Worm (Caenorhabditis elegans): Measurements from ENCODE around the gene F59F5.3.
A peak's percentile ranks its signal among the peaks of the same experiment; 100 is the strongest.

Gene F59F5.3

DNA sequence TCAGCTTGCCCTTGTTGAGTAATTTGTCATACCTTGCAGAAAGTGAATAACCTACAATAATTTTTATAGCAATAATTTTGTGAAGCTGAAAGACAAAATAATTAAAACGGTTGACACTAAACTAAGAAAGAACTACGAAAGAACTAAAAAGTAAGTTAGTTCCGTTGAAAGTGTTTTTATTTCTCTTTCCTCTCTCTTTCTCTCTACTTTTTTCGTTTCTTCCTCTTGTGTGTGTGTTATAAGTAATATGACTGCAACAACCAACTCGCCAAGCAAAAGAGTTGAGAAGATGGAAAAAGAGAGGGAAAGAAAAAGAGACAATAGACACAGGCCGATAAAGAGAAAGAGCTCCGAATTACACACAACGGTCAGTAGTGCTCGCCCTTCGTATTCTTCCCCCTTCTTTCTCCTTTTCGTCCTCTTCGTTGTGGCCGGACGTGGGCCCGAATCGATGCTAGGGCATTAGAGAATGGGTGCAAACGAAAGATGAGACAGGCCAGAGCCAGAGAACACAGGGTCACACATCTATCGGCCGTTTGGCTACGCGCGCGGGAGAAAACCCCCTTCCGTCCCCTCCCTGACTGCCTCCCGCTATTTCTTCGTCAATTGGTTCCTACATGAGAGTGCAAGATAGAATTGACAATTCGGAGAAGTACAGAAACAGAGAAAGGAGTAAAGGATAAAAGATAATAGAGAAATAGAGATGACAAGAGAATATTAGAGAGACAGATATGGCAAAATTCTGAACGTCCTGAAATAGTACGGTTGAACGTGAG, 13.2 kb upstream of the F59F5.3 start, which contains the start of gene syd-2 (continued):
- peak; percentile 93 for TF ChIP-seq ceh-34 (tag; optimal IDR thresholded peaks at IDR 0.05)
- TF ChIP-seq ref-2 (tag; optimal IDR thresholded peaks at IDR 0.05): peak; percentile 93
- no peak for TF ChIP-seq npax-4 (tag; optimal IDR thresholded peaks at IDR 0.05)
- TF ChIP-seq ceh-2 (tag; optimal IDR thresholded peaks at IDR 0.05): peak; percentile 68
- no peak for TF ChIP-seq pqm-1 (tag; optimal IDR thresholded peaks at IDR 0.05)
- TF ChIP-seq lin-11 (tag; optimal IDR thresholded peaks at IDR 0.05): no peak
- peak; percentile 90 for TF ChIP-seq ceh-31 (tag; optimal IDR thresholded peaks at IDR 0.05)
- TF ChIP-seq ceh-48 (tag; optimal IDR thresholded peaks at IDR 0.05): peak; percentile 73
- no peak for TF ChIP-seq nhr-11 (tag; optimal IDR thresholded peaks at IDR 0.05)
- no peak for TF ChIP-seq che-1 (tag; optimal IDR thresholded peaks at IDR 0.05)
- peak; percentile 46 for TF ChIP-seq sox-4 (tag; optimal IDR thresholded peaks at IDR 0.05)
- peak; percentile 45 for TF ChIP-seq madf-2 (tag; optimal IDR thresholded peaks at IDR 0.05)
- TF ChIP-seq odd-2 (tag; optimal IDR thresholded peaks at IDR 0.05): no peak
- TF ChIP-seq ceh-30 (tag; optimal IDR thresholded peaks at IDR 0.05): no peak
- TF ChIP-seq F13H6.1 (tag; optimal IDR thresholded peaks at IDR 0.05): peak; percentile 64
- no peak for TF ChIP-seq pax-1 (tag; optimal IDR thresholded peaks at IDR 0.05)
- peak; percentile 34 for TF ChIP-seq sox-2 (GFP tag; IDR thresholded peaks at IDR 0.05)
- TF ChIP-seq hlh-8 (tag; optimal IDR thresholded peaks at IDR 0.05): peak; percentile 33

DNA sequence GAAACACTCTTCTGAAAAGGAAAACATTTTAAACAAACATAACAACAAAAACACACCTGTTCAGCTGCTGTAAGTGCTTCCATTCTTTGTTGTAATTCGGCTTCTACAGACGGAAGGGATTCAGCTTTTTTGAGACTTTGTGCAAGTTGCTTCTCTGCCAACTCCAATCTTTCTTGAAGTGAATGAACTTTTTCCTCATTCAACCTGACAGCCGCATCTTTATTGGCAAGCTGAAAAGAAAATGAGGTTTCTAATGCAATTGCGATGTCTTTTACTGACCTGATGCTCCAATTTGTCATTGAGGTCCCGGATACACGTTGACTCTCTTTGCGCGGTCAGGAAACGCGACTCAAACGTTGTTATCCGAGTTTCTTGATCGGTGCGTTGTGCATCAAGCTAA, 10.8 kb upstream of the F59F5.3 start:
- TF ChIP-seq elt-4 (tag; optimal IDR thresholded peaks at IDR 0.05) (no peak), elt-2 (tag; optimal IDR thresholded peaks at IDR 0.05) (no peak), dve-1 (tag; optimal IDR thresholded peaks at IDR 0.05) (no peak), ztf-16 (tag; optimal IDR thresholded peaks at IDR 0.05) (no peak), hlh-6 (tag; optimal IDR thresholded peaks at IDR 0.05) (no peak), npax-4 (tag; optimal IDR thresholded peaks at IDR 0.05) (no peak), lin-11 (tag; optimal IDR thresholded peaks at IDR 0.05) (no peak), ceh-22 (tag; optimal IDR thresholded peaks at IDR 0.05) (no peak), madf-2 (tag; optimal IDR thresholded peaks at IDR 0.05) (no peak), che-1 (tag; optimal IDR thresholded peaks at IDR 0.05) (no peak), hlh-15 (tag; optimal IDR thresholded peaks at IDR 0.05) (no peak), tbx-2 (tag; optimal IDR thresholded peaks at IDR 0.05) (no peak), fax-1 (tag; optimal IDR thresholded peaks at IDR 0.05) (no peak), unc-3 (GFP tag; conservative IDR thresholded peaks at IDR 0.05) (no peak), unc-3 (tag; optimal IDR thresholded peaks at IDR 0.05) (no peak), sox-2 (GFP tag; IDR thresholded peaks at IDR 0.05) (no peak), C08G9.2 (tag; optimal IDR thresholded peaks at IDR 0.05) (no peak)

- TF ChIP-seq elt-4 (tag; optimal IDR thresholded peaks at IDR 0.05) (no peak), nfya-1 (tag; optimal IDR thresholded peaks at IDR 0.05) (no peak), ceh-34 (tag; optimal IDR thresholded peaks at IDR 0.05) (no peak), pha-4 (tag; optimal IDR thresholded peaks at IDR 0.05) (no peak), ahr-1 (tag; optimal IDR thresholded peaks at IDR 0.05) (no peak), madf-2 (tag; optimal IDR thresholded peaks at IDR 0.05) (no peak), nhr-11 (tag; optimal IDR thresholded peaks at IDR 0.05) (no peak), che-1 (tag; optimal IDR thresholded peaks at IDR 0.05) (no peak)
These were observed 3.5 kb upstream of the F59F5.3 start, which contains the start of gene F59F5.5 for ce11 chrX:10545716-10546115. F59F5.5 (plus strand) TSS chrX:10546016.

DNA sequence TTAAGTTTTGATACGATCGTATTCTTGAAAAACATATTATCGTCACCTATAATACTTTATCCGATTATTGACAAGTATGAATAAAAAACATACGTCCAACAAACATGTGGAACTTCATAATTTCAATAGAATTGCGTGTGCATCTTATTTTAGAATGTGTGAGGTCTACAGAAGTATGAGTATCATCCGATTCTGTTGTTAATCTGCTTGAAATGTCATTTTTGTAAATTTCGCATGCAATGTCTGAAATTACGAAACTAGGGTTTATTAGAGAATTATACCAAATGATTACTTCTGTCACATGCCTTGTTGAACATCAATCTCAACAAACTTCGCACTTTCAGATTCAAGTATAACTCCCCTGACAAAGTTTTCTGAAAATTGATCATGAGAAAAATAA, 424 bp downstream of the F59F5.3 start:
- TF ChIP-seq pha-2 (tag; optimal IDR thresholded peaks at IDR 0.05) (no peak), fkh-10 (GFP tag; optimal IDR thresholded peaks at IDR 0.05) (no peak), pqm-1 (tag; optimal IDR thresholded peaks at IDR 0.05) (no peak), pat-9 (tag; optimal IDR thresholded peaks at IDR 0.05) (no peak), unc-86 (tag; optimal IDR thresholded peaks at IDR 0.05) (no peak), ceh-45 (GFP tag; IDR thresholded peaks at IDR 0.05) (no peak), rnt-1 (tag; optimal IDR thresholded peaks at IDR 0.05) (no peak), pros-1 (tag; optimal IDR thresholded peaks at IDR 0.05) (no peak)

All from whole organism, late embryonic.